Fruit fly (Drosophila melanogaster) whole organism, wandering third instar larva: ENCODE measurements around the gene CG1572.

Experiments used
- Dfd ChIP-seq: fragments of >200 bp; optimal IDR thresholded peaks from 2 replicates; lab custom pipeline; 2017; ENCODE audit warnings: missing biosample characterization, missing genetic modification characterization
- Dif ChIP-seq: fragments of 200-275, 200-300 bp; sonication (Bioruptor generic); optimal IDR thresholded peaks from 2 replicates; lab custom pipeline; 2018; ENCODE audit warnings: missing biosample characterization, missing genetic modification characterization; ENCODE audit not compliant: partially characterized antibody
- HLH106 ChIP-seq: fragments of 200-800 bp; optimal IDR thresholded peaks from 3 replicates; lab custom pipeline; 2019; ENCODE audit warnings: missing biosample characterization, mild to moderate bottlenecking, missing genetic modification characterization, moderate library complexity
- Hr83 ChIP-seq: fragments of 200-300 bp; sonication (Bioruptor generic); optimal IDR thresholded peaks from 2 replicates; lab custom pipeline; 2016; ENCODE audit warnings: missing biosample characterization, mild to moderate bottlenecking, missing genetic modification characterization, moderate library complexity; ENCODE audit not compliant: poor library complexity, severe bottlenecking
- Myc ChIP-seq: fragments of >200 bp; optimal IDR thresholded peaks from 2 replicates; lab custom pipeline; 2017
- brk ChIP-seq: fragments of 200-800 bp; sonication (Bioruptor generic); optimal IDR thresholded peaks from 2 replicates; lab custom pipeline; 2016; ENCODE audit warnings: missing biosample characterization, mild to moderate bottlenecking, missing genetic modification characterization
- fru ChIP-seq: fragments of 200-800 bp; sonication (Bioruptor generic); optimal IDR thresholded peaks from 3 replicates; lab custom pipeline; 2016; ENCODE audit warnings: missing biosample characterization, mild to moderate bottlenecking, missing genetic modification characterization
- h ChIP-seq: fragments of 200-800 bp; sonication (Bioruptor generic); optimal IDR thresholded peaks from 3 replicates; lab custom pipeline; 2016; ENCODE audit warnings: missing biosample characterization, mild to moderate bottlenecking, missing genetic modification characterization
- rgr ChIP-seq: fragments of 200-800 bp; sonication (Bioruptor generic); optimal IDR thresholded peaks from 3 replicates; lab custom pipeline; 2016; ENCODE audit warnings: missing biosample characterization, mild to moderate bottlenecking, missing genetic modification characterization
- sage ChIP-seq: fragments of 200-800 bp; sonication (Bioruptor generic); optimal IDR thresholded peaks from 2 replicates; lab custom pipeline; 2016; ENCODE audit warnings: missing biosample characterization, mild to moderate bottlenecking, missing genetic modification characterization

dm6 chrX:11518435-11518834 lies 40.0 kb downstream of the CG1572 start:
- TF ChIP-seq rgr (GFP tag; lab: Kevin White, UChicago) (no peak), Dfd (GFP tag; lab: Kevin White, UChicago) (no peak), Myc (lab: Kevin White, UChicago) (no peak), brk (GFP tag; lab: Kevin White, UChicago) (no peak), Hr83 (GFP tag; lab: Kevin White, UChicago) (no peak), HLH106 (no peak), sage (no peak), Dif (GFP tag; lab: Kevin White, UChicago) (no peak), fru (GFP tag; lab: Kevin White, UChicago) (no peak), h (GFP tag; lab: Kevin White, UChicago) (no peak)
